Worm (Caenorhabditis elegans) whole organism, L4/young adult: Measurements from ENCODE around the gene acc-1.

Experiments used
- W03F9.2 ChIP-seq: fragments of 150-350 bp; optimal IDR thresholded peaks from 2 replicates; lab custom pipeline; 2014; ENCODE audit warnings: missing biosample characterization, missing genetic modification characterization
- dao-5 ChIP-seq: sonication (generic microtip); optimal IDR thresholded peaks from 2 replicates; lab custom pipeline; 2016; ENCODE audit warnings: missing genotype, missing genetic modification characterization, moderate library complexity, missing compliant biosample characterization
- him-1 ChIP-seq: sonication (generic microtip); optimal IDR thresholded peaks from 2 replicates; lab custom pipeline; 2016; ENCODE audit warnings: missing genotype, missing genetic modification reagents, missing genetic modification characterization, missing compliant biosample characterization

DNA sequence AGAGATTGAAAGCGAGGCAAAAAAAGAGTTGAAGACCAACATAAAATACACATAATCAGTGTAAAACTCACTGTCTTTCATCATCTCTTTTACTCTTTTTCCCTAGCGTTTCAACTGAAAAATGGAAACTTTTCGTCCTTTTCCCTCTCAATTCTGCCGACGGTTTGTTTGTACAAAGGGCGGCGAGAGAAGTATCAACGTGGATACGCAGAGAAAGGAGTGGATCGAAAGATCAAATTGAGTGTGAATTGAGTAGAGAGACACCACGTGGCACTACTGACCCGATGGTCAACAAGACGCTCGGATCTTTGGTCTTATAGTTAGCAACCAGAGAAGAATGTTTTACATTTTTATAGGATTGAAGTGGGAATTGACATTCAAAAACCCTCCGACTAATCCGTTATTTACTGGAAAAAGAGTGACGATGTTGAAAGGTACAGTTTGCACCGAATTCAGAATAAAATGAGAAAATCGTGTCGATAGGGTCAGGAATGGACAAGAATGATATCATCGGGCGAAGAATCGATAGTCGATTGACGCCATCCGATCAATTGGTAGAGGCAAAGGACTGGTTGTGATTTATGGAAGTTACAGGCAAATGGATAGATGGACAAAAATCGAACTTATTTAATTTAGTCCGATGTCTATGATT, 13.3 kb downstream of the acc-1 start:
- TF ChIP-seq W03F9.2 (tag; lab: Kevin White, UChicago) (no peak), him-1 (tag; lab: Kevin White, UChicago) (no peak), dao-5 (no peak)
